Worm (Caenorhabditis elegans): ENCODE data around the gene srsx-25.

DNA sequence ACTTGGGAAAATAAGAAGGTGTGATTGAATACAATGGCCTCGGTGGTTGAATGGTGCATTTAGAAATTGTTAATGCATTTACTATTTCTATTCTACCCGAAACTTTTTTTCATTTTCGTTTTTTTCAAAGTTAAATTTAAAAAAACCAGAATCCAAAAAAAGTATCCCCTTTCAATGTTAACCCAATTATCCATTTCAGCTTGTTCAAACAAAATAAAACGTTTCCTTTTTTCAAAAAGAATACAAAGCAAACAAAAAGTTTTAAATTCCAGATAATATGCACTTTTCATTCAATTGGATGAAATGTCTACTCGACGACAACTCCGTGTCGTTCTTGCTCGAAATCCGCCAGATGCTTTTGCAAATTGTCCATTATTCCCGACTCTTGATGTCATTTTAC is 22.4 kb upstream of the srsx-25 start, which contains the start of gene W02A2.5:
- TF ChIP-seq nhr-12 (tag; optimal IDR thresholded peaks at IDR 0.05) = no peak
- TF ChIP-seq ama-1 (optimal IDR thresholded peaks at IDR 0.05) = no peak
- no peak for TF ChIP-seq ztf-11 (tag; optimal IDR thresholded peaks at IDR 0.05)
- no peak for TF ChIP-seq unc-39 (tag; optimal IDR thresholded peaks at IDR 0.05)
- no peak for TF ChIP-seq ceh-16 (tag; optimal IDR thresholded peaks at IDR 0.05)
- no peak for TF ChIP-seq ceh-82 (tag; optimal IDR thresholded peaks at IDR 0.05)
- TF ChIP-seq nhr-77 (tag; optimal IDR thresholded peaks at IDR 0.05) = no peak

Measured in whole organism, L2 larva.